Fruit fly (Drosophila melanogaster) S2 (cell line): ENCODE results near the gene CG14300.

Experiments
- CG8478 ChIP-seq: fragments of >200 bp; optimal IDR thresholded peaks from 2 replicates; lab custom pipeline; 2018
- CTCF ChIP-seq, 2 experiments: fragments of >200 bp; optimal IDR thresholded peaks; 2 replicates each; lab custom pipeline; 2018

dm6 chr3R:18693611-18694010 lies at the start of gene CG14300:
- TF ChIP-seq CG8478 (lab: Kevin White, UChicago) (no peak), CTCF (optimal IDR thresholded peaks at IDR 0.05; lab: Kevin White, UChicago) (no peak)
